Worm (Caenorhabditis elegans): Measurements from ENCODE around the gene set-30.

set-30 gene

ce11 chrX:4965592-4965991 is 33.5 kb upstream of the set-30 start:
- TF ChIP-seq nfya-1 (tag; optimal IDR thresholded peaks at IDR 0.05; ENCODE audit: insufficient read depth) (no peak), lin-39 (tag; optimal IDR thresholded peaks at IDR 0.05) (peak; percentile 43)

- no peak for TF ChIP-seq nhr-237 (tag; optimal IDR thresholded peaks at IDR 0.05)
- peak; percentile 2 for TF ChIP-seq ztf-4 (tag; optimal IDR thresholded peaks at IDR 0.05)
- TF ChIP-seq nhr-25 (tag; optimal IDR thresholded peaks at IDR 0.05), result peak; percentile 80
- peak in 1 of 3 experiments; percentile 48 for TF ChIP-seq elt-3 (tag; optimal IDR thresholded peaks at IDR 0.05)
- peak; percentile 96 for TF ChIP-seq nhr-23 (tag; optimal IDR thresholded peaks at IDR 0.05)
- no peak for TF ChIP-seq lin-15B (tag; optimal IDR thresholded peaks at IDR 0.05)
- TF ChIP-seq egl-5 (tag; optimal IDR thresholded peaks at IDR 0.05), result peak; percentile 46
- TF ChIP-seq hmg-11 (tag; optimal IDR thresholded peaks at IDR 0.05), result no peak
- TF ChIP-seq unc-39 (tag; optimal IDR thresholded peaks at IDR 0.05), result no peak
- no peak for TF ChIP-seq mml-1 (tag; optimal IDR thresholded peaks at IDR 0.05)
- TF ChIP-seq fkh-2 (tag; optimal IDR thresholded peaks at IDR 0.05), result no peak
- peak; percentile 87 for TF ChIP-seq ama-1 (optimal IDR thresholded peaks at IDR 0.05)
- TF ChIP-seq sea-2 (GFP tag; optimal IDR thresholded peaks at IDR 0.05), result no peak
- no peak for TF ChIP-seq pqm-1 (tag; optimal IDR thresholded peaks at IDR 0.05)
- no peak for TF ChIP-seq unc-62 (GFP tag; optimal IDR thresholded peaks at IDR 0.05)
- peak; percentile 29 for TF ChIP-seq ceh-28 (tag; optimal IDR thresholded peaks at IDR 0.05)
- TF ChIP-seq nfya-1 (tag; optimal IDR thresholded peaks at IDR 0.05; ENCODE audit: insufficient read depth), result peak; percentile 15
- TF ChIP-seq lin-39 (tag; optimal IDR thresholded peaks at IDR 0.05), result no peak
- no peak for TF ChIP-seq fos-1 (tag; optimal IDR thresholded peaks at IDR 0.05)
- TF ChIP-seq fkh-10 (GFP tag; optimal IDR thresholded peaks at IDR 0.05), result no peak
- no peak for TF ChIP-seq eor-1 (tag; optimal IDR thresholded peaks at IDR 0.05)
- no peak for TF ChIP-seq nhr-28 (tag; optimal IDR thresholded peaks at IDR 0.05)
- no peak for TF ChIP-seq ztf-11 (tag; optimal IDR thresholded peaks at IDR 0.05)
- peak; percentile 67 for TF ChIP-seq nhr-43 (tag; optimal IDR thresholded peaks at IDR 0.05; ENCODE audit: poor library complexity, severe bottlenecking)
- TF ChIP-seq nhr-76 (tag; optimal IDR thresholded peaks at IDR 0.05), result no peak
- no peak for TF ChIP-seq elt-2 (tag; optimal IDR thresholded peaks at IDR 0.05)
- TF ChIP-seq jun-1 (tag; optimal IDR thresholded peaks at IDR 0.05), result no peak
- no peak for TF ChIP-seq ceh-82 (tag; optimal IDR thresholded peaks at IDR 0.05)
- no peak for TF ChIP-seq nhr-77 (tag; optimal IDR thresholded peaks at IDR 0.05)
- TF ChIP-seq mdl-1 (tag; optimal IDR thresholded peaks at IDR 0.05), result no peak
- no peak for TF ChIP-seq ceh-16 (tag; optimal IDR thresholded peaks at IDR 0.05)
- no peak for TF ChIP-seq R02D3.7 (tag; optimal IDR thresholded peaks at IDR 0.05)
- no peak for TF ChIP-seq egl-27 (tag; optimal IDR thresholded peaks at IDR 0.05)
- TF ChIP-seq daf-12 (tag; optimal IDR thresholded peaks at IDR 0.05), result no peak
- peak; percentile 66 for TF ChIP-seq tbx-2 (tag; optimal IDR thresholded peaks at IDR 0.05)
- TF ChIP-seq nhr-67 (tag; optimal IDR thresholded peaks at IDR 0.05), result no peak
- TF ChIP-seq nhr-11 (tag; optimal IDR thresholded peaks at IDR 0.05), result no peak
- no peak for TF ChIP-seq snpc-4 (tag; optimal IDR thresholded peaks at IDR 0.05)
- TF ChIP-seq lsy-12 (tag; optimal IDR thresholded peaks at IDR 0.05), result no peak
- TF ChIP-seq skn-1 (tag; optimal IDR thresholded peaks at IDR 0.05), result no peak
- no peak for TF ChIP-seq zag-1 (tag; optimal IDR thresholded peaks at IDR 0.05)
- no peak for TF ChIP-seq nhr-12 (tag; optimal IDR thresholded peaks at IDR 0.05)
- TF ChIP-seq pha-4 (tag; optimal IDR thresholded peaks at IDR 0.05), result no peak
- TF ChIP-seq ceh-9 (tag; optimal IDR thresholded peaks at IDR 0.05), result no peak
- no peak for TF ChIP-seq aly-2 (tag; optimal IDR thresholded peaks at IDR 0.05)
- no peak for TF ChIP-seq elt-1 (tag; optimal IDR thresholded peaks at IDR 0.05)
- no peak for TF ChIP-seq ZK546.5 (tag; optimal IDR thresholded peaks at IDR 0.05)
Measured at ce11 chrX:4969228-4969627, 29.8 kb upstream of the set-30 start, which contains the start of gene M03F4.6. Gene M03F4.6, minus strand, starts transcription at chrX:4969328.
